Worm (Caenorhabditis elegans): ENCODE data around the gene R05H10.7.

DNA sequence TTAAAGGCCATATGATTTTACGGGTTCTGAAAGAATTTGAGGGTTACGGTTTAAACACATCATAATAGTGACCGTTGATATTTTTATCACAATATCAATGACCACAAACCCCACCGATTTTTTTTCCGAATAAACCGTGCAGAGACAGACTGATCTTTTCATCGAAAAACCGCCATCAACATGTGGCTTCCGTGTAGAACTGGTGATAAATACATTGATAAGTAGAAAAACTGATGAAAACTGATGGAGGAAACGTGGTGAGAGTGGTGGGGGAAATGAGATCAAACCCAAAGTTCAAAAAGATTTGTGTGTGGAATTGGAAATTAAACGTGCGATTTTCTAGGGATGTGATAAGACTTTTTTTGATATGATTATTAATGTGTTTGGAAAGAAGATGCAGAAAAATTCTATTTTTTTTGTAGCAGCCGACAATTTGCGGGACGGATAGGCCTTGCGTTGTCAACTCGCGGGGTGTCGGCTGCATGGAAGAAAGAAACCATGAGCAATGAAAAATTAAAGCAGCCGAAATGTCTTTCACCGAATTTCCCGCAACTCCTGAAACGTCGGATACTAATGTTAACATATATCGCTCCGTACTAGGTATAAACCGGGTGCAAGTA is 16.6 kb upstream of the R05H10.7 start:
- TF ChIP-seq scrt-1 (GFP tag; IDR thresholded peaks at IDR 0.05) (no peak), ceh-36 (tag; optimal IDR thresholded peaks at IDR 0.05) (no peak), ama-1 (optimal IDR thresholded peaks at IDR 0.05) (no peak), ceh-13 (GFP tag; optimal IDR thresholded peaks at IDR 0.05) (no peak)

All from whole organism, early embryonic.